Fruit fly (Drosophila melanogaster) whole organism, embryonic: Measurements from ENCODE around the gene CG11456.

ENCODE experiments used
- Abd-B ChIP-seq: fragments of 200-800 bp; sonication (Bioruptor generic); optimal IDR thresholded peaks from 2 replicates; lab custom pipeline; 2018; ENCODE audit warnings: missing biosample characterization, mild to moderate bottlenecking, missing genetic modification characterization, moderate library complexity
- CG10959 ChIP-seq: fragments of 200-800 bp; sonication (Bioruptor generic); IDR thresholded peaks from 2 replicates; pipeline ENCODE4 v1.3.6; 2022; ENCODE audit warnings: missing biosample characterization, missing genetic modification characterization
- CG11723 ChIP-seq: fragments of 200-800 bp; sonication (Bioruptor generic); optimal IDR thresholded peaks from 2 replicates; lab custom pipeline; 2017; ENCODE audit warnings: missing biosample characterization, mild to moderate bottlenecking, missing genetic modification characterization
- CG12299 ChIP-seq: fragments of 200-800 bp; sonication (Bioruptor generic); optimal IDR thresholded peaks from 2 replicates; lab custom pipeline; 2018; ENCODE audit warnings: missing biosample characterization, mild to moderate bottlenecking, missing genetic modification characterization
- CG17912 ChIP-seq: fragments of 200-800 bp; sonication (Bioruptor generic); optimal IDR thresholded peaks from 2 replicates; lab custom pipeline; 2018; ENCODE audit warnings: missing biosample characterization, mild to moderate bottlenecking, missing genetic modification characterization
- CG18262 ChIP-seq: fragments of 200-800 bp; optimal IDR thresholded peaks from 3 replicates; lab custom pipeline; 2019; ENCODE audit warnings: missing biosample characterization, mild to moderate bottlenecking, missing genetic modification characterization, moderate library complexity
- CG33557 ChIP-seq: fragments of 200-800 bp; sonication (Bioruptor generic); optimal IDR thresholded peaks from 2 replicates; lab custom pipeline; 2019; ENCODE audit warnings: missing biosample characterization, mild to moderate bottlenecking, missing genetic modification characterization, moderate library complexity
- CG3407 ChIP-seq: fragments of 200-800 bp; sonication (Bioruptor generic); optimal IDR thresholded peaks from 2 replicates; lab custom pipeline; 2018; ENCODE audit warnings: missing biosample characterization, mild to moderate bottlenecking, missing genetic modification characterization
- CG3995 ChIP-seq: fragments of 200-800 bp; sonication (Bioruptor generic); optimal IDR thresholded peaks from 3 replicates; lab custom pipeline; 2016; ENCODE audit warnings: missing biosample characterization, missing genetic modification characterization
- CG4360 ChIP-seq: fragments of 200-800 bp; sonication (Bioruptor generic); IDR thresholded peaks from 2 replicates; pipeline ENCODE4 v1.3.6; 2022; ENCODE audit warnings: missing biosample characterization, missing genetic modification characterization
- CG4404 ChIP-seq: fragments of 200-800 bp; sonication (Bioruptor generic); IDR thresholded peaks from 2 replicates; pipeline ENCODE4 v1.3.6; 2022; ENCODE audit warnings: missing biosample characterization, missing genetic modification characterization
- CG5953 ChIP-seq: fragments of 200-800 bp; sonication (Bioruptor generic); IDR thresholded peaks from 2 replicates; pipeline ENCODE4 v1.3.6; 2022; ENCODE audit warnings: missing biosample characterization, missing genetic modification characterization
- CG6254 ChIP-seq: fragments of 200-800 bp; sonication (Bioruptor generic); optimal IDR thresholded peaks from 3 replicates; lab custom pipeline; 2017; ENCODE audit warnings: mild to moderate bottlenecking, missing biosample characterization, missing genetic modification reagents, missing genetic modification characterization
- CG6813 ChIP-seq: fragments of 200-800 bp; sonication (Bioruptor generic); optimal IDR thresholded peaks from 2 replicates; lab custom pipeline; 2017; ENCODE audit warnings: missing biosample characterization, missing genetic modification characterization, mild to moderate bottlenecking, moderate library complexity, missing genetic modification reagents
- CG7271 ChIP-seq: fragments of 200-800 bp; sonication (Bioruptor generic); optimal IDR thresholded peaks from 2 replicates; lab custom pipeline; 2018; ENCODE audit warnings: missing biosample characterization, mild to moderate bottlenecking, missing genetic modification characterization, moderate library complexity
- CG8089 ChIP-seq: fragments of 200-800 bp; sonication (Bioruptor generic); optimal IDR thresholded peaks from 3 replicates; lab custom pipeline; 2016; ENCODE audit warnings: missing biosample characterization, missing genetic modification characterization
- E2f2 ChIP-seq: fragments of 200-800 bp; sonication (Bioruptor generic); IDR thresholded peaks from 2 replicates; pipeline ENCODE4 v1.3.6; 2022; ENCODE audit warnings: missing biosample characterization, missing genetic modification characterization
- HmgD ChIP-seq: fragments of 200-800 bp; sonication (Bioruptor generic); optimal IDR thresholded peaks from 3 replicates; lab custom pipeline; 2016; ENCODE audit warnings: missing biosample characterization, missing genetic modification characterization
- Lim3 ChIP-seq: fragments of 200-800 bp; sonication (Bioruptor generic); IDR thresholded peaks from 2 replicates; pipeline ENCODE4 v1.3.6; 2022; ENCODE audit warnings: missing biosample characterization, missing genetic modification characterization
- Lpt ChIP-seq: fragments of >200 bp; optimal IDR thresholded peaks from 2 replicates; lab custom pipeline; 2018; ENCODE audit warnings: missing biosample characterization, missing genetic modification characterization
- Mad ChIP-seq: fragments of 200-800 bp; sonication (Bioruptor generic); optimal IDR thresholded peaks from 2 replicates; lab custom pipeline; 2016; ENCODE audit warnings: missing biosample characterization, missing genetic modification characterization
- Rx ChIP-seq: fragments of 200-800 bp; sonication (Bioruptor generic); IDR thresholded peaks from 2 replicates; pipeline ENCODE4 v1.3.6; 2022; ENCODE audit warnings: missing biosample characterization, missing genetic modification characterization
- Ssrp ChIP-seq: fragments of 200-800 bp; sonication (Bioruptor generic); optimal IDR thresholded peaks from 2 replicates; lab custom pipeline; 2018; ENCODE audit warnings: missing biosample characterization, mild to moderate bottlenecking, missing genetic modification characterization, moderate library complexity
- ap ChIP-seq: fragments of 200-800 bp; sonication (Bioruptor generic); IDR thresholded peaks from 2 replicates; pipeline ENCODE4 v1.3.6; 2022; ENCODE audit warnings: missing biosample characterization, missing genetic modification characterization
- ato ChIP-seq: fragments of 200-800 bp; sonication (Bioruptor generic); IDR thresholded peaks from 2 replicates; pipeline ENCODE4 v1.3.6; 2022; ENCODE audit warnings: missing biosample characterization, missing genetic modification characterization; ENCODE audit not compliant: partially characterized antibody
- chif ChIP-seq, 2 experiments: fragments of 200-800 bp; sonication (Bioruptor generic); optimal IDR thresholded peaks; 3 replicates each; lab custom pipeline; 2016; ENCODE audit warnings: missing biosample characterization in 2 of 2, missing genetic modification characterization in 2 of 2
- chinmo ChIP-seq: fragments of 200-800 bp; sonication (Bioruptor generic); IDR thresholded peaks from 4 replicates; pipeline ENCODE4 v1.3.6; 2022; ENCODE audit warnings: missing biosample characterization, missing genetic modification characterization; ENCODE audit not compliant: partially characterized antibody
- chm ChIP-seq: fragments of 200-800 bp; sonication (Bioruptor generic); IDR thresholded peaks from 2 replicates; pipeline ENCODE4 v1.3.6; 2022; ENCODE audit warnings: missing biosample characterization, missing genetic modification characterization
- chn ChIP-seq: fragments of 200-800 bp; sonication (Bioruptor generic); optimal IDR thresholded peaks from 2 replicates; lab custom pipeline; 2016; ENCODE audit warnings: missing biosample characterization, missing genetic modification characterization
- crc ChIP-seq: fragments of 200-800 bp; sonication (Bioruptor generic); optimal IDR thresholded peaks from 2 replicates; lab custom pipeline; 2016; ENCODE audit warnings: missing biosample characterization, missing genetic modification characterization
- dan ChIP-seq: fragments of 200-800 bp; sonication (Bioruptor generic); IDR thresholded peaks from 2 replicates; pipeline ENCODE4 v1.3.6; 2022; ENCODE audit warnings: missing biosample characterization, missing genetic modification characterization
- dati ChIP-seq: fragments of 200-800 bp; sonication (Bioruptor generic); IDR thresholded peaks from 2 replicates; pipeline ENCODE4 v1.3.6; 2022; ENCODE audit warnings: missing biosample characterization, missing genetic modification characterization
- dimm ChIP-seq: fragments of 200-800 bp; sonication (Bioruptor generic); IDR thresholded peaks from 2 replicates; pipeline ENCODE4 v1.3.6; 2022; ENCODE audit warnings: missing biosample characterization, missing genetic modification characterization
- fd96Cb ChIP-seq: fragments of 200-800 bp; sonication (Bioruptor generic); optimal IDR thresholded peaks from 2 replicates; lab custom pipeline; 2018; ENCODE audit warnings: missing biosample characterization, mild to moderate bottlenecking, missing genetic modification characterization, moderate library complexity
- gce ChIP-seq: fragments of 200-800 bp; sonication (Bioruptor generic); IDR thresholded peaks from 3 replicates; pipeline ENCODE4 v1.3.6; 2022; ENCODE audit warnings: missing biosample characterization, missing genetic modification characterization
- gcm2 ChIP-seq: fragments of 200-800 bp; sonication (Bioruptor generic); optimal IDR thresholded peaks from 2 replicates; lab custom pipeline; 2016; ENCODE audit warnings: missing biosample characterization, missing genetic modification characterization
- gsb-n ChIP-seq: fragments of 200-800 bp; sonication (Bioruptor generic); optimal IDR thresholded peaks from 3 replicates; lab custom pipeline; 2018; ENCODE audit warnings: missing biosample characterization, mild to moderate bottlenecking, missing genetic modification characterization
- her ChIP-seq: fragments of 200-800 bp; sonication (Bioruptor generic); optimal IDR thresholded peaks from 2 replicates; lab custom pipeline; 2016; ENCODE audit warnings: missing biosample characterization, missing genetic modification characterization
- hkb ChIP-seq, 2 experiments: fragments of 200-800 bp in 1 of 2; fragments of >200 bp in 1 of 2; sonication (Bioruptor generic) in 1 of 2; IDR thresholded peaks in 1 of 2; optimal IDR thresholded peaks in 1 of 2; 2 replicates each; pipeline versions ENCODE4 v1.3.6 to Lab custom; 2017 to 2022; ENCODE audit warnings: missing biosample characterization in 1 of 2, missing genetic modification characterization in 1 of 2
- klu ChIP-seq: fragments of 200-800 bp; sonication (Bioruptor generic); IDR thresholded peaks from 2 replicates; pipeline ENCODE4 v1.3.6; 2022; ENCODE audit warnings: missing biosample characterization, missing genetic modification characterization
- mirr ChIP-seq: fragments of 200-800 bp; sonication (Bioruptor generic); optimal IDR thresholded peaks from 3 replicates; lab custom pipeline; 2018; ENCODE audit warnings: missing biosample characterization, mild to moderate bottlenecking, missing genetic modification characterization
- sc ChIP-seq, 3 experiments: fragments of >200 bp in 2 of 3; fragments of 200-800 bp in 1 of 3; sonication (Bioruptor generic) in 1 of 3; optimal IDR thresholded peaks; 2 replicates in 2 of 3; 3 replicates in 1 of 3; lab custom pipeline; 2017; ENCODE audit warnings: mild to moderate bottlenecking in 1 of 3, missing biosample characterization in 1 of 3, missing genetic modification characterization in 1 of 3, missing genetic modification reagents in 1 of 3
- sens ChIP-seq: fragments of 200-800 bp; sonication (Bioruptor generic); peaks from one replicate; lab custom pipeline; 2016; ENCODE audit warnings: missing biosample characterization, missing genetic modification characterization
- slou ChIP-seq: fragments of 200-800 bp; sonication (Bioruptor generic); optimal IDR thresholded peaks from 3 replicates; lab custom pipeline; 2016; ENCODE audit warnings: missing biosample characterization, missing genetic modification characterization
- slp2 ChIP-seq: fragments of 200-800 bp; sonication (Bioruptor generic); optimal IDR thresholded peaks from 2 replicates; lab custom pipeline; 2016; ENCODE audit warnings: missing biosample characterization, missing genetic modification characterization
- stwl ChIP-seq: fragments of 200-800 bp; sonication (Bioruptor generic); optimal IDR thresholded peaks from 3 replicates; lab custom pipeline; 2018; ENCODE audit warnings: missing biosample characterization, mild to moderate bottlenecking, missing genetic modification characterization, moderate library complexity
- tin ChIP-seq: fragments of 200-800 bp; sonication (Bioruptor generic); optimal IDR thresholded peaks from 3 replicates; lab custom pipeline; 2016; ENCODE audit warnings: missing biosample characterization, missing genetic modification characterization
- tll ChIP-seq, 2 experiments: fragments of 200-800 bp in 1 of 2; fragments of >200 bp in 1 of 2; sonication (Bioruptor generic) in 1 of 2; optimal IDR thresholded peaks; 2 replicates each; lab custom pipeline; 2017 to 2019; ENCODE audit warnings: missing biosample characterization in 2 of 2, missing genetic modification characterization in 2 of 2, mild to moderate bottlenecking in 1 of 2, moderate library complexity in 1 of 2
- ttk ChIP-seq: fragments of 200-800 bp; sonication (Bioruptor generic); IDR thresholded peaks from 2 replicates; pipeline ENCODE4 v2.1.2; 2022; ENCODE audit warnings: missing biosample characterization, missing genetic modification characterization
- zen2 ChIP-seq: fragments of 200-800 bp; sonication (Bioruptor generic); IDR thresholded peaks from 3 replicates; pipeline ENCODE4 v1.3.6; 2022; ENCODE audit warnings: missing biosample characterization, missing genetic modification characterization; ENCODE audit not compliant: partially characterized antibody

CG11456 gene

dm6 chr3L:20798325-20798846 is 43.4 kb upstream of the CG11456 start, which contains the start of the genes CG3698 and tzn (continued):
- no peak for TF ChIP-seq ato (GFP tag; lab: Robert Waterston, UW)
- TF ChIP-seq E2f2 (GFP tag; lab: Robert Waterston, UW): peak; percentile 74
- TF ChIP-seq CG4404 (GFP tag; lab: Robert Waterston, UW): peak; percentile 71
- peak; percentile 91 for TF ChIP-seq stwl (tag; lab: Kevin White, UChicago)
- peak; percentile 88 for TF ChIP-seq CG10959 (GFP tag; lab: Robert Waterston, UW)
- TF ChIP-seq Lim3 (GFP tag; lab: Robert Waterston, UW): peak; percentile 74
- no peak for TF ChIP-seq CG6254 (GFP tag; lab: Kevin White, UChicago)
- no peak for TF ChIP-seq hkb (optimal IDR thresholded peaks at IDR 0.05; lab: Kevin White, UChicago)
- peak; percentile 93 for TF ChIP-seq hkb (GFP tag; IDR thresholded peaks at IDR 0.05; lab: Robert Waterston, UW)
- peak; percentile 83 for TF ChIP-seq dimm
- TF ChIP-seq CG4360 (GFP tag; lab: Robert Waterston, UW): peak; percentile 46; the same call in 1 of the 2 replicates
- TF ChIP-seq Rx (GFP tag; lab: Robert Waterston, UW): peak; percentile 94
- TF ChIP-seq CG18262 (tag; lab: Kevin White, UChicago): peak; percentile 84
- peak; percentile 89 for TF ChIP-seq slou (GFP tag; lab: Kevin White, UChicago)
- no peak for TF ChIP-seq sc (optimal IDR thresholded peaks at IDR 0.05; lab: Kevin White, UChicago)
- TF ChIP-seq sc (GFP tag; optimal IDR thresholded peaks at IDR 0.05; lab: Kevin White, UChicago): peak; percentile 95
- TF ChIP-seq klu (GFP tag; lab: Robert Waterston, UW): peak; percentile 80
- TF ChIP-seq dan (GFP tag; lab: Robert Waterston, UW): no peak
- peak; percentile 87 for TF ChIP-seq chn
- peak; percentile 93 for TF ChIP-seq CG5953 (GFP tag; lab: Robert Waterston, UW)
- TF ChIP-seq CG3407 (GFP tag; lab: Kevin White, UChicago): peak; percentile 94
- TF ChIP-seq tll (GFP tag; optimal IDR thresholded peaks at IDR 0.05; lab: Kevin White, UChicago): peak in 1 of 2 experiments; percentile 61
- TF ChIP-seq gce (GFP tag; lab: Robert Waterston, UW): peak; percentile 93
- TF ChIP-seq mirr (GFP tag; lab: Kevin White, UChicago): peak; percentile 93
- TF ChIP-seq ap: peak; percentile 91
- peak; percentile 92 for TF ChIP-seq gsb-n (tag; lab: Kevin White, UChicago)
- peak; percentile 94 for TF ChIP-seq ttk
- peak; percentile 98 for TF ChIP-seq CG17912 (GFP tag; lab: Kevin White, UChicago)
- peak; percentile 66 for TF ChIP-seq HmgD (GFP tag; lab: Kevin White, UChicago)
- TF ChIP-seq zen2: no peak
- peak; percentile 92 for TF ChIP-seq Mad (GFP tag; lab: Kevin White, UChicago)
- peak; percentile 89 for TF ChIP-seq tin (GFP tag; lab: Kevin White, UChicago)
- TF ChIP-seq CG33557 (GFP tag; lab: Kevin White, UChicago): peak; percentile 88
- TF ChIP-seq her (GFP tag; lab: Kevin White, UChicago): peak; percentile 79
- peak; percentile 79 to 87 for TF ChIP-seq chif (GFP tag; optimal IDR thresholded peaks at IDR 0.05; lab: Kevin White, UChicago)
- TF ChIP-seq CG3995 (GFP tag; lab: Kevin White, UChicago): peak; percentile 81
- TF ChIP-seq chm (GFP tag; lab: Robert Waterston, UW): peak; percentile 97
- peak; percentile 58 for TF ChIP-seq gcm2 (GFP tag; lab: Kevin White, UChicago)
- TF ChIP-seq fd96Cb (tag; lab: Kevin White, UChicago): peak; percentile 79
- no peak for TF ChIP-seq Lpt
- no peak for TF ChIP-seq chinmo
- TF ChIP-seq CG12299 (tag; lab: Kevin White, UChicago): peak; percentile 73
- peak; percentile 93 for TF ChIP-seq Abd-B (GFP tag; lab: Kevin White, UChicago)
- peak; percentile 90 for TF ChIP-seq CG11723 (GFP tag; lab: Kevin White, UChicago)
- TF ChIP-seq CG8089 (GFP tag; lab: Kevin White, UChicago): peak; percentile 86
- peak; percentile 92 for TF ChIP-seq sens (GFP tag; lab: Kevin White, UChicago)
- peak; percentile 85 for TF ChIP-seq slp2 (GFP tag; lab: Kevin White, UChicago)
- TF ChIP-seq CG7271 (tag; lab: Kevin White, UChicago): peak; percentile 98
- peak; percentile 95 for TF ChIP-seq CG6813 (GFP tag; lab: Kevin White, UChicago)
- peak; percentile 87 for TF ChIP-seq Ssrp (tag; lab: Kevin White, UChicago)
- TF ChIP-seq crc (GFP tag; lab: Kevin White, UChicago): peak; percentile 45
- TF ChIP-seq dati (GFP tag; lab: Robert Waterston, UW): peak; percentile 93
